Worm (Caenorhabditis elegans) whole organism, L1 larva: Measurements from ENCODE around the gene clec-6.

Experiments
- C16A3.4 ChIP-seq: fragments of 150-350 bp; optimal IDR thresholded peaks from 2 replicates; lab custom pipeline; 2014; ENCODE audit warnings: missing biosample characterization, missing genetic modification characterization
- aly-2 ChIP-seq: fragments of 150-350 bp; optimal IDR thresholded peaks from 2 replicates; lab custom pipeline; 2014; ENCODE audit warnings: missing biosample characterization, missing genetic modification characterization
- ceh-63 ChIP-seq: fragments of 200-800 bp; sonication (Bioruptor generic); optimal IDR thresholded peaks from 2 replicates; lab custom pipeline; 2018; ENCODE audit warnings: mild to moderate bottlenecking, missing genetic modification characterization, missing compliant biosample characterization
- ceh-90 ChIP-seq: sonication (generic microtip); optimal IDR thresholded peaks from 2 replicates; lab custom pipeline; 2016; ENCODE audit warnings: missing genetic modification characterization, missing compliant biosample characterization
- ces-1 ChIP-seq: fragments of 150-350 bp; optimal IDR thresholded peaks from 2 replicates; lab custom pipeline; 2014; ENCODE audit warnings: missing biosample characterization, missing genetic modification reagents, missing genetic modification characterization
- efl-1 ChIP-seq, 4 experiments: fragments of 150-350 bp; optimal IDR thresholded peaks in 3 of 4; peaks in 1 of 4; 1 replicate in 1 of 4; 2 replicates in 3 of 4; lab custom pipeline; 2014; ENCODE audit warnings: missing biosample characterization in 2 of 4, missing genetic modification characterization in 2 of 4, missing genetic modification reagents in 2 of 4
- efl-3 ChIP-seq: fragments of 200-800 bp; sonication (Bioruptor generic); optimal IDR thresholded peaks from 2 replicates; lab custom pipeline; 2018; ENCODE audit warnings: mild to moderate bottlenecking, missing genetic modification characterization, missing compliant biosample characterization
- egl-13 ChIP-seq: sonication (generic microtip); optimal IDR thresholded peaks from 2 replicates; lab custom pipeline; 2016; ENCODE audit warnings: missing genotype, missing genetic modification reagents, missing genetic modification characterization, missing compliant biosample characterization
- egl-27 ChIP-seq, 2 experiments: fragments of 150-350 bp in 1 of 2; sonication (generic microtip); optimal IDR thresholded peaks; 3 replicates each; lab custom pipeline; 2017 to 2018; ENCODE audit warnings: missing biosample characterization in 2 of 2, missing genetic modification characterization in 2 of 2, missing genetic modification reagents in 2 of 2
- ets-5 ChIP-seq: fragments of 200-800 bp; sonication (Bioruptor generic); IDR thresholded peaks from 2 replicates; pipeline ENCODE4 v1.3.6; 2022; ENCODE audit warnings: missing genetic modification characterization, missing compliant biosample characterization
- fkh-10 ChIP-seq: sonication (generic microtip); optimal IDR thresholded peaks from 2 replicates; lab custom pipeline; 2017; ENCODE audit warnings: missing biosample characterization, missing genetic modification reagents, missing genetic modification characterization
- fkh-8 ChIP-seq: sonication (generic microtip); optimal IDR thresholded peaks from 2 replicates; lab custom pipeline; 2016; ENCODE audit warnings: mild to moderate bottlenecking, missing genetic modification characterization, missing compliant biosample characterization
- grh-1 ChIP-seq: fragments of 200-800 bp; sonication (Bioruptor generic); IDR thresholded peaks from 2 replicates; pipeline ENCODE4 v1.3.6; 2022; ENCODE audit warnings: missing genetic modification reagents, missing genetic modification characterization, missing compliant biosample characterization
- hlh-17 ChIP-seq: fragments of 200-800 bp; sonication (Bioruptor generic); optimal IDR thresholded peaks from 2 replicates; lab custom pipeline; 2018; ENCODE audit warnings: missing genetic modification characterization, mild to moderate bottlenecking, missing compliant biosample characterization, moderate library complexity, borderline replicate concordance
- hpl-2 ChIP-seq: fragments of 150-350 bp; optimal IDR thresholded peaks from 2 replicates; lab custom pipeline; 2014; ENCODE audit warnings: missing biosample characterization, missing genetic modification reagents, missing genetic modification characterization
- isw-1 ChIP-seq: fragments of 200-800 bp; sonication (Bioruptor generic); IDR thresholded peaks from 2 replicates; pipeline ENCODE4 v1.3.6; 2022; ENCODE audit warnings: missing genetic modification characterization, missing compliant biosample characterization
- jun-1 ChIP-seq: fragments of 150-350 bp; optimal IDR thresholded peaks from 2 replicates; lab custom pipeline; 2014; ENCODE audit warnings: missing biosample characterization, missing genetic modification reagents, missing genetic modification characterization
- lin-14 ChIP-seq: fragments of 200-800 bp; sonication (Bioruptor generic); optimal IDR thresholded peaks from 2 replicates; lab custom pipeline; 2018; ENCODE audit warnings: mild to moderate bottlenecking, missing genetic modification characterization, moderate library complexity, missing compliant biosample characterization
- lin-15B ChIP-seq: fragments of 150-350 bp; sonication (generic microtip); optimal IDR thresholded peaks from 3 replicates; lab custom pipeline; 2014; ENCODE audit warnings: missing biosample characterization, missing genetic modification characterization
- lin-35 ChIP-seq, 2 experiments: fragments of 150-350 bp; optimal IDR thresholded peaks; 2 replicates each; lab custom pipeline; 2014; ENCODE audit warnings: missing biosample characterization in 2 of 2, missing genetic modification characterization in 2 of 2, missing genetic modification reagents in 2 of 2
- lin-39 ChIP-seq: fragments of 150-350 bp; optimal IDR thresholded peaks from 2 replicates; lab custom pipeline; 2014; ENCODE audit warnings: missing biosample characterization, missing genetic modification reagents, missing genetic modification characterization
- mab-9 ChIP-seq: fragments of 200-800 bp; sonication (Bioruptor generic); IDR thresholded peaks from 2 replicates; pipeline ENCODE4 v1.3.6; 2022; ENCODE audit warnings: missing genetic modification reagents, missing genetic modification characterization, missing compliant biosample characterization
- mdl-1 ChIP-seq, 2 experiments: fragments of 150-350 bp; optimal IDR thresholded peaks; 2 replicates each; lab custom pipeline; 2014 to 2017; ENCODE audit warnings: missing biosample characterization in 2 of 2, missing genetic modification characterization in 2 of 2, inconsistent platforms in 1 of 2
- mef-2 ChIP-seq: fragments of 150-350 bp; optimal IDR thresholded peaks from 2 replicates; lab custom pipeline; 2014; ENCODE audit warnings: missing biosample characterization, missing genetic modification characterization
- nhr-20 ChIP-seq: sonication (generic microtip); optimal IDR thresholded peaks from 2 replicates; lab custom pipeline; 2016; ENCODE audit warnings: mild to moderate bottlenecking, missing genetic modification characterization, missing compliant biosample characterization
- nhr-237 ChIP-seq: fragments of 150-350 bp; optimal IDR thresholded peaks from 2 replicates; lab custom pipeline; 2014; ENCODE audit warnings: missing biosample characterization, missing genetic modification characterization
- nhr-28 ChIP-seq: fragments of 150-350 bp; optimal IDR thresholded peaks from 2 replicates; lab custom pipeline; 2014; ENCODE audit warnings: missing biosample characterization, missing genetic modification characterization
- nhr-47 ChIP-seq: sonication (generic microtip); optimal IDR thresholded peaks from 2 replicates; lab custom pipeline; 2016; ENCODE audit warnings: mild to moderate bottlenecking, missing genetic modification characterization, moderate library complexity, missing compliant biosample characterization
- nhr-71 ChIP-seq: sonication (generic microtip); optimal IDR thresholded peaks from 2 replicates; lab custom pipeline; 2016; ENCODE audit warnings: mild to moderate bottlenecking, missing genetic modification characterization, moderate library complexity, missing compliant biosample characterization
- nhr-76 ChIP-seq: sonication (generic microtip); optimal IDR thresholded peaks from 2 replicates; lab custom pipeline; 2017; ENCODE audit warnings: missing biosample characterization, missing genetic modification characterization
- nhr-85 ChIP-seq: sonication (generic microtip); peaks from one replicate; lab custom pipeline; 2016; ENCODE audit warnings: missing genetic modification characterization, inconsistent platforms, missing compliant biosample characterization
- pqm-1 ChIP-seq: sonication (generic microtip); optimal IDR thresholded peaks from 3 replicates; lab custom pipeline; 2017; ENCODE audit warnings: missing biosample characterization, missing genetic modification characterization
- skn-1 ChIP-seq: fragments of 150-350 bp; optimal IDR thresholded peaks from 2 replicates; lab custom pipeline; 2014; ENCODE audit warnings: missing biosample characterization, missing genetic modification characterization
- snu-23 ChIP-seq: sonication (generic microtip); optimal IDR thresholded peaks from 2 replicates; lab custom pipeline; 2016; ENCODE audit warnings: missing genetic modification characterization, missing compliant biosample characterization
- sox-4 ChIP-seq: sonication (generic microtip); optimal IDR thresholded peaks from 2 replicates; lab custom pipeline; 2016; ENCODE audit warnings: missing genetic modification characterization, missing compliant biosample characterization
- sup-37 ChIP-seq: fragments of 200-800 bp; sonication (Bioruptor generic); optimal IDR thresholded peaks from 2 replicates; lab custom pipeline; 2018; ENCODE audit warnings: mild to moderate bottlenecking, missing genetic modification characterization, missing compliant biosample characterization
- tbx-2 ChIP-seq: sonication (generic microtip); optimal IDR thresholded peaks from 2 replicates; lab custom pipeline; 2016; ENCODE audit warnings: missing genetic modification characterization, missing compliant biosample characterization
- tlp-1 ChIP-seq: fragments of 150-350 bp; optimal IDR thresholded peaks from 2 replicates; lab custom pipeline; 2014; ENCODE audit warnings: missing biosample characterization, missing genetic modification characterization
- unc-130 ChIP-seq: fragments of 150-350 bp; optimal IDR thresholded peaks from 2 replicates; lab custom pipeline; 2017; ENCODE audit warnings: missing biosample characterization, missing genetic modification characterization, inconsistent platforms
- unc-30 ChIP-seq: sonication (generic microtip); optimal IDR thresholded peaks from 2 replicates; lab custom pipeline; 2017; ENCODE audit warnings: missing biosample characterization, missing genetic modification characterization
- unc-98 ChIP-seq: fragments of 200-800 bp; sonication (Bioruptor generic); IDR thresholded peaks from 2 replicates; pipeline ENCODE4 v1.3.6; 2022; ENCODE audit warnings: missing genetic modification characterization, missing compliant biosample characterization
- zip-4 ChIP-seq: fragments of 200-800 bp; sonication (Bioruptor generic); optimal IDR thresholded peaks from 2 replicates; lab custom pipeline; 2018; ENCODE audit warnings: mild to moderate bottlenecking, missing genetic modification characterization, moderate library complexity, missing compliant biosample characterization
- ztf-11 ChIP-seq, 2 experiments: sonication (generic microtip); optimal IDR thresholded peaks; 2 replicates each; lab custom pipeline; 2016 to 2017; ENCODE audit warnings: missing genetic modification characterization in 2 of 2, missing biosample characterization in 1 of 2, missing compliant biosample characterization in 1 of 2

clec-6 gene

DNA sequence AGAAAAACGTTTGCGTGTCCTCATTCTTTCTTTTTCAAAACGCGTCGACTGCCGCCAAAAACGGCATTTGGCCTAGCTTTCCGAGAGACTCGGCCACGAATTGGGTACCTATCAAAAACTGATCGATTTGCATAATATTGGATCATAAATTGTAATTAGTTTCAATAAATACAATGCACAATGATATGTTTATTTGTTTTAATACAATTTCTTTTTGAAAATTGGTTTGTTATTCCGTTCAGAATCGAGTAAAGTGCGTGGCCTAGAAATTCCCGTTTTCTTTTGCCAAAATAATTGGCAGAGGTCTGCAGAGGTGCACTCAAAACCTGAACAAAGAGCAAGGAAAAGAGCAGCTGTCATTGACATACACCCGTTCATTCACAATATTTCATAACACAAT is 18.2 kb upstream of the clec-6 start, which contains the start of gene F26F4.8 (continued):
- no peak for TF ChIP-seq C16A3.4 (tag; lab: Kevin White, UChicago)
- no peak for TF ChIP-seq mdl-1 (tag; optimal IDR thresholded peaks at IDR 0.05; lab: Kevin White, UChicago)
- no peak for TF ChIP-seq sup-37
- no peak for TF ChIP-seq grh-1 (GFP tag; lab: Robert Waterston, UW)
- no peak for TF ChIP-seq aly-2 (tag; lab: Kevin White, UChicago)
- peak; percentile 26 for TF ChIP-seq snu-23 (GFP tag; lab: Kevin White, UChicago)
- TF ChIP-seq nhr-20 (tag; lab: Kevin White, UChicago), result peak; percentile 46
- TF ChIP-seq egl-13 (tag; lab: Kevin White, UChicago), result peak; percentile 61
- TF ChIP-seq ces-1 (GFP tag; lab: Kevin White, UChicago), result no peak
- peak; percentile 65 for TF ChIP-seq unc-98 (GFP tag; lab: Robert Waterston, UW)
- no peak for TF ChIP-seq mef-2 (tag; lab: Kevin White, UChicago)
- no peak for TF ChIP-seq egl-27 (tag; optimal IDR thresholded peaks at IDR 0.05; lab: Kevin White, UChicago)
- TF ChIP-seq sox-4 (tag; lab: Kevin White, UChicago), result peak; percentile 46
- peak; percentile 61 to 76 for TF ChIP-seq efl-1 (optimal IDR thresholded peaks at IDR 0.05; lab: Kevin White, UChicago)
- peak; percentile 84 to 98 for TF ChIP-seq efl-1 (GFP tag; optimal IDR thresholded peaks at IDR 0.05 in 1 of 2; lab: Kevin White, UChicago)
- TF ChIP-seq nhr-85 (tag; lab: Kevin White, UChicago), result peak; percentile 69
- TF ChIP-seq isw-1 (GFP tag; lab: Robert Waterston, UW), result peak; percentile 37
- no peak for TF ChIP-seq pqm-1 (tag; lab: Kevin White, UChicago)
- TF ChIP-seq tlp-1, result no peak
- no peak for TF ChIP-seq mab-9 (GFP tag; lab: Robert Waterston, UW)
- no peak for TF ChIP-seq nhr-237 (tag; lab: Kevin White, UChicago)
- no peak for TF ChIP-seq unc-30 (tag; lab: Kevin White, UChicago)
- peak; percentile 77 to 83 for TF ChIP-seq lin-35 (GFP tag; optimal IDR thresholded peaks at IDR 0.05; lab: Kevin White, UChicago)
- no peak for TF ChIP-seq fkh-10
- TF ChIP-seq efl-3 (GFP tag; lab: Kevin White, UChicago), result no peak
- peak; percentile 66 for TF ChIP-seq nhr-47 (tag; lab: Kevin White, UChicago)
- TF ChIP-seq jun-1 (tag; lab: Kevin White, UChicago), result no peak
- TF ChIP-seq ets-5 (GFP tag; lab: Robert Waterston, UW), result no peak
- TF ChIP-seq lin-14 (GFP tag; lab: Kevin White, UChicago), result peak; percentile 64
- no peak for TF ChIP-seq lin-39 (tag; lab: Kevin White, UChicago)
- no peak for TF ChIP-seq nhr-28 (tag; lab: Kevin White, UChicago)
- TF ChIP-seq hpl-2 (GFP tag; lab: Kevin White, UChicago), result no peak

- no peak for TF ChIP-seq tbx-2 (tag; lab: Kevin White, UChicago)
- no peak for TF ChIP-seq lin-35 (GFP tag; optimal IDR thresholded peaks at IDR 0.05; lab: Kevin White, UChicago)
- TF ChIP-seq zip-4 (GFP tag; lab: Kevin White, UChicago), result no peak
- no peak for TF ChIP-seq nhr-76 (tag; lab: Kevin White, UChicago)
- TF ChIP-seq ztf-11 (tag; optimal IDR thresholded peaks at IDR 0.05; lab: Kevin White, UChicago), result no peak
- no peak for TF ChIP-seq lin-15B (tag; lab: Kevin White, UChicago)
- no peak for TF ChIP-seq unc-98 (GFP tag; lab: Robert Waterston, UW)
- TF ChIP-seq unc-130, result no peak
- no peak for TF ChIP-seq hlh-17 (GFP tag; lab: Kevin White, UChicago)
- no peak for TF ChIP-seq tlp-1
- no peak for TF ChIP-seq ceh-90 (tag; lab: Kevin White, UChicago)
- no peak for TF ChIP-seq ceh-63
- TF ChIP-seq isw-1 (GFP tag; lab: Robert Waterston, UW), result no peak
- TF ChIP-seq egl-27 (tag; optimal IDR thresholded peaks at IDR 0.05; lab: Kevin White, UChicago), result no peak
- no peak for TF ChIP-seq snu-23 (GFP tag; lab: Kevin White, UChicago)
- TF ChIP-seq nhr-71, result no peak
- no peak for TF ChIP-seq ets-5 (GFP tag; lab: Robert Waterston, UW)
- no peak for TF ChIP-seq fkh-8 (tag; lab: Kevin White, UChicago)
- no peak for TF ChIP-seq skn-1
Measured at ce11 chrIII:4903784-4904183, 16.5 kb upstream of the clec-6 start, which contains the start of gene kbp-2. Gene kbp-2, minus strand, starts transcription at chrIII:4903884.
